Worm (Caenorhabditis elegans) whole organism, L2 larva: ENCODE measurements around the gene enee-1.

Source experiments
- Y55F3AM.14 ChIP-seq: fragments of 200-800 bp; sonication (Bioruptor generic); optimal IDR thresholded peaks from 2 replicates; lab custom pipeline; 2018; ENCODE audit warnings: mild to moderate bottlenecking, missing genetic modification characterization, missing compliant biosample characterization
- ceh-82 ChIP-seq: fragments of 150-350 bp; optimal IDR thresholded peaks from 2 replicates; lab custom pipeline; 2014; ENCODE audit warnings: missing biosample characterization, missing genetic modification characterization
- elt-3 ChIP-seq: sonication (generic microtip); optimal IDR thresholded peaks from 2 replicates; lab custom pipeline; 2017; ENCODE audit warnings: missing biosample characterization, missing genetic modification characterization
- lin-11 ChIP-seq: fragments of 150-350 bp; sonication (generic microtip); optimal IDR thresholded peaks from 2 replicates; lab custom pipeline; 2014; ENCODE audit warnings: missing biosample characterization, missing genetic modification characterization, inconsistent platforms, mixed read lengths
- mbf-1 ChIP-seq: sonication (generic microtip); optimal IDR thresholded peaks from 2 replicates; lab custom pipeline; 2017; ENCODE audit warnings: missing biosample characterization, missing genetic modification characterization
- nhr-11 ChIP-seq: fragments of 150-350 bp; optimal IDR thresholded peaks from 2 replicates; lab custom pipeline; 2014; ENCODE audit warnings: missing biosample characterization, missing genetic modification characterization
- nhr-237 ChIP-seq: fragments of 150-350 bp; optimal IDR thresholded peaks from 2 replicates; lab custom pipeline; 2014; ENCODE audit warnings: missing biosample characterization, missing genetic modification characterization
- nhr-77 ChIP-seq: fragments of 150-350 bp; optimal IDR thresholded peaks from 2 replicates; lab custom pipeline; 2014; ENCODE audit warnings: missing biosample characterization, missing genetic modification characterization
- sem-4 ChIP-seq: fragments of 150-350 bp; optimal IDR thresholded peaks from 2 replicates; lab custom pipeline; 2014; ENCODE audit warnings: missing biosample characterization, missing genetic modification reagents, missing genetic modification characterization
- ztf-4 ChIP-seq: fragments of 150-350 bp; optimal IDR thresholded peaks from 2 replicates; lab custom pipeline; 2014; ENCODE audit warnings: missing biosample characterization, missing genetic modification characterization

DNA sequence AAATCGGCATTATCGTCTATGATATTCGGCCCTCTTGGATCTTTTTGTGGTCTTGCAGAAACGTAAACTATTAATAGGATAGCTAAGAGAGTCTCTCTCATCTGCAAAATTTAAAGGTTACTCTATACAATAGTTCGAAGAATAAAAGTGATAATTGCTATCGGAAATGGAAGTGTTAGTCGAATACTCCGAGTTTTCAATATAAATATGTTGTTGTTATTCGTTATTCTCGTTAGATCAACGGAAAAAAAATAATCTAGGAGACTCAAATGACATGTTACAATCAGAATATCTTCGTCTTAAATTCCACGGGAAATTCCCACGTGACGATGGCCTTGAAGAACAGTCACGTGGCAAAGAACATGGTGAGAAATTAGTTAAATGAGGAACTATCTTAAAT, 30.7 kb downstream of the enee-1 start, which contains the start of gene tre-5:
- no peak for TF ChIP-seq lin-11 (tag; lab: Kevin White, UChicago)
- no peak for TF ChIP-seq Y55F3AM.14 (GFP tag; lab: Kevin White, UChicago)
- no peak for TF ChIP-seq nhr-237 (tag; lab: Kevin White, UChicago)
- TF ChIP-seq sem-4 (tag; lab: Kevin White, UChicago), result no peak
- TF ChIP-seq nhr-77 (tag; lab: Kevin White, UChicago), result no peak
- no peak for TF ChIP-seq ztf-4 (tag; lab: Kevin White, UChicago)
- no peak for TF ChIP-seq ceh-82 (tag; lab: Kevin White, UChicago)
- no peak for TF ChIP-seq nhr-11
- no peak for TF ChIP-seq elt-3 (tag; lab: Kevin White, UChicago)
- no peak for TF ChIP-seq mbf-1 (tag; lab: Kevin White, UChicago)
